Fruit fly (Drosophila melanogaster): Measurements from ENCODE around the gene CG8939.
A peak's percentile ranks its signal among the peaks of the same experiment; 100 is the strongest.

CG8939 gene

dm6 chrX:15986654-15987053, 10.2 kb upstream of the CG8939 start, which contains the start of gene ND-20:
Gene ND-20, minus strand, starts transcription at chrX:15986808.
- TF ChIP-seq Eip78C (GFP tag) (peak; percentile 24), Smox (GFP tag; optimal IDR thresholded peaks at IDR 0.05) (no peak), CG11902 (GFP tag; optimal IDR thresholded peaks at IDR 0.05) (no peak), CG11294 (GFP tag; IDR thresholded peaks at IDR 0.05) (no peak), esn (GFP tag; optimal IDR thresholded peaks at IDR 0.05) (peak; percentile 2), cyc (GFP tag; optimal IDR thresholded peaks at IDR 0.05) (peak; percentile 11), Eip93F (GFP tag; optimal IDR thresholded peaks at IDR 0.05) (no peak), salr (GFP tag; optimal IDR thresholded peaks at IDR 0.05) (no peak), CG6808 (GFP tag; optimal IDR thresholded peaks at IDR 0.05) (no peak), CG31627 (GFP tag; optimal IDR thresholded peaks at IDR 0.05) (peak; percentile 10), CG11762 (GFP tag; optimal IDR thresholded peaks at IDR 0.05; ENCODE audit: insufficient read depth) (no peak), CG32006 (GFP tag; optimal IDR thresholded peaks at IDR 0.05) (no peak), dac (GFP tag; optimal IDR thresholded peaks at IDR 0.05) (no peak), achi (GFP tag; optimal IDR thresholded peaks at IDR 0.05) (no peak), svp (GFP tag) (peak; percentile 83), pdm3 (GFP tag; optimal IDR thresholded peaks at IDR 0.05) (no peak), lz (GFP tag; optimal IDR thresholded peaks at IDR 0.05) (peak; percentile 11), CG8119 (GFP tag; IDR thresholded peaks at IDR 0.05) (no peak), Ets21C (GFP tag; optimal IDR thresholded peaks at IDR 0.05) (peak; percentile 8), Hr39 (GFP tag; optimal IDR thresholded peaks at IDR 0.05) (peak; percentile 39), CG3032 (tag; optimal IDR thresholded peaks at IDR 0.05) (peak; percentile 36)

dm6 chrX:15989631-15990030, 7.2 kb upstream of the CG8939 start:
- TF ChIP-seq CG3032 (tag; optimal IDR thresholded peaks at IDR 0.05) = no peak
- TF ChIP-seq CG34406 (GFP tag; optimal IDR thresholded peaks at IDR 0.05) = no peak
- TF ChIP-seq esn (GFP tag; optimal IDR thresholded peaks at IDR 0.05) = no peak
- no peak for TF ChIP-seq Smox (GFP tag; optimal IDR thresholded peaks at IDR 0.05)
- no peak for TF ChIP-seq pdm3 (GFP tag; optimal IDR thresholded peaks at IDR 0.05)
- TF ChIP-seq CG11902 (GFP tag; optimal IDR thresholded peaks at IDR 0.05) = no peak
- TF ChIP-seq lz (GFP tag; optimal IDR thresholded peaks at IDR 0.05) = no peak
- TF ChIP-seq Sox15 (GFP tag; optimal IDR thresholded peaks at IDR 0.05) = no peak
- TF ChIP-seq OdsH (GFP tag; optimal IDR thresholded peaks at IDR 0.05) = no peak
- no peak for TF ChIP-seq CG4318 (GFP tag; optimal IDR thresholded peaks at IDR 0.05)
- TF ChIP-seq Blimp-1 (GFP tag; optimal IDR thresholded peaks at IDR 0.05) = no peak
- TF ChIP-seq Hr38 (GFP tag; optimal IDR thresholded peaks at IDR 0.05) = no peak
- no peak for TF ChIP-seq spab (GFP tag; optimal IDR thresholded peaks at IDR 0.05)
- no peak for TF ChIP-seq CG6163 (GFP tag; IDR thresholded peaks at IDR 0.05)
- no peak for TF ChIP-seq cyc (GFP tag; optimal IDR thresholded peaks at IDR 0.05)
- no peak for TF ChIP-seq Hr39 (GFP tag; optimal IDR thresholded peaks at IDR 0.05)
- no peak for TF ChIP-seq Ets96B (tag; optimal IDR thresholded peaks at IDR 0.05)
- no peak for TF ChIP-seq CG8119 (GFP tag; IDR thresholded peaks at IDR 0.05)
- TF ChIP-seq net (GFP tag; optimal IDR thresholded peaks at IDR 0.05) = no peak

dm6 chrX:15991618-15992526, 4.9 kb upstream of the CG8939 start, which contains the start of the genes CG46312, eIF5 and exd:
Gene CG46312, minus strand, starts transcription at chrX:15991974.
Gene eIF5, minus strand, starts transcription at chrX:15991974.
Gene exd, plus strand, starts transcription at chrX:15992468.
- peak; percentile 21 for TF ChIP-seq Eip78C (GFP tag)
- peak; percentile 1 for TF ChIP-seq achi (GFP tag; optimal IDR thresholded peaks at IDR 0.05)
- no peak for TF ChIP-seq fkh (GFP tag; optimal IDR thresholded peaks at IDR 0.05)
- peak; percentile 17 for TF ChIP-seq CG10631 (GFP tag; optimal IDR thresholded peaks at IDR 0.05)

- TF ChIP-seq Hr4 (GFP tag; optimal IDR thresholded peaks at IDR 0.05) = no peak
- peak; percentile 60 for TF ChIP-seq Eip78C (GFP tag)
Measured at dm6 chrX:15992527-15992897, 4.3 kb upstream of the CG8939 start.
